Worm (Caenorhabditis elegans) whole organism, L1 larva: ENCODE data around the gene cpna-5.

ENCODE experiments used
- nhr-28 ChIP-seq: fragments of 150-350 bp; optimal IDR thresholded peaks from 2 replicates; lab custom pipeline; 2014; ENCODE audit warnings: missing biosample characterization, missing genetic modification characterization
- nhr-84 ChIP-seq: sonication (generic microtip); optimal IDR thresholded peaks from 2 replicates; lab custom pipeline; 2017; ENCODE audit warnings: missing biosample characterization, missing genetic modification characterization
- pax-3 ChIP-seq: fragments of 200-800 bp; sonication (Bioruptor generic); optimal IDR thresholded peaks from 2 replicates; lab custom pipeline; 2018; ENCODE audit warnings: mild to moderate bottlenecking, missing genetic modification characterization, moderate library complexity, missing compliant biosample characterization

DNA sequence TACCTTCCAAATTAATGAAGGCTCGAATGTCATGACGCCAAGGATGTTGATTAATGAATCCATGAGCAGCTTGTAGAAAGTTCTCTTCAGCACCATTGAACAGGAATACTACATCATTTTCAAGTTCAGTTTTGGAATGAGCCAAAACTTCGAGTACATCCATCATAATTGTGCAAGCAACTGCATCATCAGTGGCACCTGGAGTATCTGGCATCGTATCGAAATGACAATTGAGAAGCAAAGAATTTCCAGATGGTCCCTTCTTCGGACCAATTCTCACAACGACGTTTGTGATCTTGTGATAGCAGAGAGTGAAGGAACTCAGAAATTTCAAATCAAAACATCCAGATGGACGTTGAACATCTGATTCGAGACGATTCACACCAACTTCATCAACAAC is 14.0 kb downstream of the cpna-5 start:
- TF ChIP-seq nhr-28 (tag; lab: Kevin White, UChicago) = no peak
- no peak for TF ChIP-seq pax-3 (tag; lab: Kevin White, UChicago)
- no peak for TF ChIP-seq nhr-84 (tag; lab: Kevin White, UChicago)
